Worm (Caenorhabditis elegans) whole organism, young adult: ENCODE results near the gene pcn-1.

ENCODE experiments used
- B0019.2 ChIP-seq: fragments of 200-800 bp; sonication (Bioruptor generic); conservative IDR thresholded peaks from 2 replicates; pipeline ENCODE4 v1.3.6; 2022; ENCODE audit warnings: missing genetic modification reagents, missing genetic modification characterization, missing compliant biosample characterization
- D2030.7 ChIP-seq: fragments of 200-800 bp; sonication (Bioruptor generic); IDR thresholded peaks from 2 replicates; pipeline ENCODE4 v1.3.6; 2022; ENCODE audit warnings: missing genetic modification reagents, missing genetic modification characterization, missing compliant biosample characterization
- F23B12.7 ChIP-seq: sonication (generic microtip); optimal IDR thresholded peaks from 2 replicates; lab custom pipeline; 2017; ENCODE audit warnings: missing genetic modification characterization, mild to moderate bottlenecking, missing compliant biosample characterization, antibody characterized with exemption, moderate library complexity; ENCODE audit not compliant: insufficient read depth
- F57A8.1 ChIP-seq: fragments of 200-800 bp; sonication (Bioruptor generic); optimal IDR thresholded peaks from 2 replicates; lab custom pipeline; 2018; ENCODE audit warnings: mild to moderate bottlenecking, missing genetic modification characterization, moderate library complexity, missing compliant biosample characterization
- Y53G8AR.9 ChIP-seq: fragments of 200-800 bp; sonication (Bioruptor generic); conservative IDR thresholded peaks from 2 replicates; pipeline ENCODE4 v1.3.6; 2022; ENCODE audit warnings: missing genetic modification reagents, missing genetic modification characterization, missing compliant biosample characterization
- Y67H2A.10 ChIP-seq: fragments of 200-800 bp; sonication (Bioruptor generic); conservative IDR thresholded peaks from 2 replicates; pipeline ENCODE4 v1.3.6; 2022; ENCODE audit warnings: missing genetic modification reagents, missing genetic modification characterization, missing compliant biosample characterization
- ZK185.1 ChIP-seq: sonication (generic microtip); optimal IDR thresholded peaks from 2 replicates; lab custom pipeline; 2016; ENCODE audit warnings: mild to moderate bottlenecking, missing genetic modification characterization, missing compliant biosample characterization; ENCODE audit not compliant: poor library complexity, severe bottlenecking
- ama-1 ChIP-seq, 3 experiments: fragments of 150-350 bp in 1 of 3; sonication (generic microtip) in 2 of 3; optimal IDR thresholded peaks; 2 replicates each; lab custom pipeline; 2014 to 2018; ENCODE audit warnings: missing biosample characterization in 2 of 3, missing genetic modification characterization in 2 of 3, missing genetic modification reagents in 2 of 3
- aptf-2 ChIP-seq: fragments of 200-800 bp; sonication (Bioruptor generic); conservative IDR thresholded peaks from 2 replicates; pipeline ENCODE4 v1.3.6; 2022; ENCODE audit warnings: missing genetic modification reagents, missing genetic modification characterization, missing compliant biosample characterization
- ccch-3 ChIP-seq: fragments of 200-800 bp; sonication (Bioruptor generic); optimal IDR thresholded peaks from 2 replicates; lab custom pipeline; 2018; ENCODE audit warnings: mild to moderate bottlenecking, missing genetic modification characterization, missing compliant biosample characterization
- ceh-40 ChIP-seq: fragments of 200-800 bp; sonication (Bioruptor generic); IDR thresholded peaks from 2 replicates; pipeline ENCODE4 v1.3.6; 2022; ENCODE audit warnings: missing genetic modification characterization, missing compliant biosample characterization
- ceh-91 ChIP-seq: fragments of 200-800 bp; sonication (Bioruptor generic); IDR thresholded peaks from 2 replicates; pipeline ENCODE4 v1.3.6; 2022; ENCODE audit warnings: missing genetic modification reagents, missing genetic modification characterization, missing compliant biosample characterization
- chd-7 ChIP-seq: sonication (generic microtip); optimal IDR thresholded peaks from 2 replicates; lab custom pipeline; 2016; ENCODE audit warnings: mild to moderate bottlenecking, missing genetic modification characterization, moderate library complexity, missing compliant biosample characterization
- dpl-1 ChIP-seq: fragments of 150-350 bp; optimal IDR thresholded peaks from 2 replicates; lab custom pipeline; 2014; ENCODE audit warnings: missing biosample characterization, missing genetic modification reagents, missing genetic modification characterization
- egrh-3 ChIP-seq: fragments of 200-800 bp; sonication (Bioruptor generic); IDR thresholded peaks from 2 replicates; pipeline ENCODE4 v1.3.6; 2022; ENCODE audit warnings: missing genetic modification reagents, missing genetic modification characterization, missing compliant biosample characterization
- fkh-3 ChIP-seq: sonication (generic microtip); optimal IDR thresholded peaks from 2 replicates; lab custom pipeline; 2016; ENCODE audit warnings: mild to moderate bottlenecking, missing genetic modification characterization, missing compliant biosample characterization
- gei-17 ChIP-seq: fragments of 200-800 bp; sonication (Bioruptor generic); optimal IDR thresholded peaks from 2 replicates; lab custom pipeline; 2018; ENCODE audit warnings: mild to moderate bottlenecking, missing genetic modification characterization, missing compliant biosample characterization
- him-1 ChIP-seq: sonication (generic microtip); optimal IDR thresholded peaks from 2 replicates; lab custom pipeline; 2016; ENCODE audit warnings: missing genotype, missing genetic modification reagents, missing genetic modification characterization, missing compliant biosample characterization
- hlh-26 ChIP-seq: fragments of 200-800 bp; sonication (Bioruptor generic); conservative IDR thresholded peaks from 2 replicates; pipeline ENCODE4 v1.3.6; 2022; ENCODE audit warnings: missing genetic modification reagents, missing genetic modification characterization, missing compliant biosample characterization
- hmg-20 ChIP-seq: fragments of 200-800 bp; sonication (Bioruptor generic); IDR thresholded peaks from 2 replicates; pipeline ENCODE4 v1.3.6; 2022; ENCODE audit warnings: missing genetic modification reagents, missing genetic modification characterization, missing compliant biosample characterization
- hrde-1 ChIP-seq: sonication (generic microtip); optimal IDR thresholded peaks from 2 replicates; lab custom pipeline; 2016; ENCODE audit warnings: missing genetic modification characterization, mild to moderate bottlenecking, missing compliant biosample characterization, moderate library complexity, missing genotype, missing genetic modification reagents, borderline replicate concordance
- lin-40 ChIP-seq: sonication (generic microtip); optimal IDR thresholded peaks from 2 replicates; lab custom pipeline; 2016; ENCODE audit warnings: missing genetic modification characterization, mild to moderate bottlenecking, missing compliant biosample characterization, missing genotype, missing genetic modification reagents
- madf-6 ChIP-seq: fragments of 200-800 bp; sonication (Bioruptor generic); IDR thresholded peaks from 2 replicates; pipeline ENCODE4 v1.3.6; 2022; ENCODE audit warnings: missing genetic modification reagents, missing genetic modification characterization, missing compliant biosample characterization
- madf-8 ChIP-seq: fragments of 200-800 bp; sonication (Bioruptor generic); conservative IDR thresholded peaks from 2 replicates; pipeline ENCODE4 v1.3.6; 2022; ENCODE audit warnings: missing genetic modification reagents, missing genetic modification characterization, missing compliant biosample characterization
- mel-28 ChIP-seq: sonication (generic microtip); optimal IDR thresholded peaks from 2 replicates; lab custom pipeline; 2016; ENCODE audit warnings: borderline replicate concordance, mild to moderate bottlenecking, missing genetic modification characterization, missing compliant biosample characterization
- nfya-1 ChIP-seq: sonication (generic microtip); optimal IDR thresholded peaks from 2 replicates; lab custom pipeline; 2017; ENCODE audit warnings: antibody characterized with exemption, missing compliant biosample characterization, missing genetic modification characterization, borderline replicate concordance; ENCODE audit not compliant: insufficient read depth
- nhr-120 ChIP-seq: fragments of 200-800 bp; sonication (Bioruptor generic); IDR thresholded peaks from 2 replicates; pipeline ENCODE4 v1.3.6; 2022; ENCODE audit warnings: missing genetic modification characterization, missing compliant biosample characterization
- rcor-1 ChIP-seq: fragments of 200-800 bp; sonication (Bioruptor generic); IDR thresholded peaks from 2 replicates; pipeline ENCODE4 v1.3.6; 2022; ENCODE audit warnings: missing genetic modification reagents, missing genetic modification characterization, missing compliant biosample characterization
- rpc-1 ChIP-seq, 2 experiments: fragments of 150-350 bp in 1 of 2; sonication (generic microtip) in 1 of 2; optimal IDR thresholded peaks; 2 replicates each; lab custom pipeline; 2014 to 2018; ENCODE audit warnings: missing biosample characterization in 1 of 2, missing genetic modification characterization in 1 of 2, missing genetic modification reagents in 1 of 2, missing genotype in 1 of 2
- snpc-3.4 ChIP-seq: sonication (generic microtip); optimal IDR thresholded peaks from 2 replicates; lab custom pipeline; 2017; ENCODE audit warnings: missing genetic modification characterization, mild to moderate bottlenecking, missing compliant biosample characterization, antibody characterized with exemption, moderate library complexity, missing genotype, missing genetic modification reagents
- snpc-4 ChIP-seq, 5 experiments: fragments of 150-350 bp in 1 of 5; sonication (generic microtip) in 4 of 5; optimal IDR thresholded peaks; 2 replicates each; lab custom pipeline; 2014 to 2018; ENCODE audit warnings: missing genetic modification characterization in 5 of 5, missing biosample characterization in 3 of 5, antibody characterized with exemption in 2 of 5, mild to moderate bottlenecking in 2 of 5, missing compliant biosample characterization in 2 of 5, missing genotype in 2 of 5, moderate library complexity in 2 of 5, missing genetic modification reagents in 1 of 5
- sptf-2 ChIP-seq: fragments of 200-800 bp; sonication (Bioruptor generic); optimal IDR thresholded peaks from 2 replicates; lab custom pipeline; 2018; ENCODE audit warnings: mild to moderate bottlenecking, missing genetic modification characterization, missing compliant biosample characterization
- tbp1 ChIP-seq: fragments of 200-800 bp; sonication (Bioruptor generic); optimal IDR thresholded peaks from 2 replicates; lab custom pipeline; 2018; ENCODE audit warnings: mild to moderate bottlenecking, missing genetic modification characterization, missing compliant biosample characterization
- tlf-1 ChIP-seq: fragments of 200-800 bp; sonication (Bioruptor generic); optimal IDR thresholded peaks from 2 replicates; lab custom pipeline; 2018; ENCODE audit warnings: mild to moderate bottlenecking, missing genetic modification characterization, missing compliant biosample characterization
- unc-62 ChIP-seq: fragments of 150-350 bp; optimal IDR thresholded peaks from 2 replicates; lab custom pipeline; 2014; ENCODE audit warnings: missing biosample characterization, missing genetic modification reagents, missing genetic modification characterization
- zfh-2 ChIP-seq: fragments of 200-800 bp; sonication (Bioruptor generic); conservative IDR thresholded peaks from 2 replicates; pipeline ENCODE4 v1.3.6; 2022; ENCODE audit warnings: missing genetic modification reagents, missing genetic modification characterization, missing compliant biosample characterization
- ztf-26 ChIP-seq: sonication (generic microtip); optimal IDR thresholded peaks from 2 replicates; lab custom pipeline; 2017; ENCODE audit warnings: missing genetic modification characterization, missing compliant biosample characterization
- ztf-28 ChIP-seq: fragments of 200-800 bp; sonication (Bioruptor generic); IDR thresholded peaks from 2 replicates; pipeline ENCODE4 v1.3.6; 2022; ENCODE audit warnings: missing genetic modification reagents, missing genetic modification characterization, missing compliant biosample characterization

The pcn-1 gene

ce11 chrIV:4076690-4077295, 27.5 kb upstream of the pcn-1 start:
- TF ChIP-seq ztf-26 (tag; lab: Kevin White, UChicago) (no peak), ceh-91 (GFP tag; lab: Robert Waterston, UW) (peak; percentile 9; the same call in 1 of the 2 replicates), lin-40 (tag; lab: Kevin White, UChicago) (no peak), sptf-2 (GFP tag; lab: Kevin White, UChicago) (peak; percentile 38), aptf-2 (no peak), D2030.7 (no peak), Y67H2A.10 (GFP tag; lab: Robert Waterston, UW) (no peak), egrh-3 (GFP tag; lab: Robert Waterston, UW) (peak; percentile 96), zfh-2 (GFP tag; lab: Robert Waterston, UW) (peak; percentile 71), him-1 (tag; lab: Kevin White, UChicago) (no peak), hmg-20 (no peak), fkh-3 (tag; lab: Kevin White, UChicago) (no peak), chd-7 (no peak), unc-62 (GFP tag; lab: Kevin White, UChicago) (no peak), madf-6 (GFP tag; lab: Robert Waterston, UW) (no peak), B0019.2 (GFP tag; lab: Robert Waterston, UW) (no peak), F57A8.1 (GFP tag; lab: Kevin White, UChicago) (peak; percentile 9)

- TF ChIP-seq tlf-1 (GFP tag; lab: Kevin White, UChicago) (no peak), tbp1 (GFP tag; lab: Kevin White, UChicago) (no peak), nhr-120 (GFP tag; lab: Robert Waterston, UW) (no peak), nfya-1 (tag; lab: Kevin White, UChicago) (no peak), snpc-4 (GFP tag; optimal IDR thresholded peaks at IDR 0.05; lab: Kevin White, UChicago) (no peak), snpc-4 (tag; optimal IDR thresholded peaks at IDR 0.05; lab: Kevin White, UChicago) (no peak), madf-6 (GFP tag; lab: Robert Waterston, UW) (no peak), rpc-1 (optimal IDR thresholded peaks at IDR 0.05; lab: Kevin White, UChicago) (no peak), rpc-1 (tag; optimal IDR thresholded peaks at IDR 0.05; lab: Kevin White, UChicago) (no peak)
These were observed 25.4 kb upstream of the pcn-1 start, which contains the start of gene W03D2.9 for ce11 chrIV:4074610-4075009. W03D2.9 (minus strand) TSS chrIV:4074710.

ce11 chrIV:4072027-4072426, 22.8 kb upstream of the pcn-1 start, which contains the start of gene pqn-75:
pqn-75 (plus strand) TSS chrIV:4072327.
- TF ChIP-seq ztf-28 (GFP tag; lab: Robert Waterston, UW) (no peak), Y53G8AR.9 (GFP tag; lab: Robert Waterston, UW) (no peak), F57A8.1 (GFP tag; lab: Kevin White, UChicago) (no peak), nhr-120 (GFP tag; lab: Robert Waterston, UW) (no peak), ccch-3 (GFP tag; lab: Kevin White, UChicago) (no peak), hlh-26 (GFP tag; lab: Robert Waterston, UW) (no peak), hrde-1 (tag; lab: Kevin White, UChicago) (no peak), ama-1 (optimal IDR thresholded peaks at IDR 0.05; lab: Kevin White, UChicago) (no peak), ama-1 (GFP tag; optimal IDR thresholded peaks at IDR 0.05; lab: Kevin White, UChicago) (no peak), F23B12.7 (no peak), madf-8 (GFP tag; lab: Robert Waterston, UW) (no peak), dpl-1 (GFP tag; lab: Kevin White, UChicago) (no peak), gei-17 (GFP tag; lab: Kevin White, UChicago) (no peak), him-1 (tag; lab: Kevin White, UChicago) (no peak), mel-28 (no peak), ceh-40 (no peak), snpc-3.4 (tag; lab: Kevin White, UChicago) (no peak), rcor-1 (no peak), ZK185.1 (tag; lab: Kevin White, UChicago) (no peak)
